Worm (Caenorhabditis elegans): ENCODE measurements around the gene Y82E9BR.20.

Gene Y82E9BR.20

DNA sequence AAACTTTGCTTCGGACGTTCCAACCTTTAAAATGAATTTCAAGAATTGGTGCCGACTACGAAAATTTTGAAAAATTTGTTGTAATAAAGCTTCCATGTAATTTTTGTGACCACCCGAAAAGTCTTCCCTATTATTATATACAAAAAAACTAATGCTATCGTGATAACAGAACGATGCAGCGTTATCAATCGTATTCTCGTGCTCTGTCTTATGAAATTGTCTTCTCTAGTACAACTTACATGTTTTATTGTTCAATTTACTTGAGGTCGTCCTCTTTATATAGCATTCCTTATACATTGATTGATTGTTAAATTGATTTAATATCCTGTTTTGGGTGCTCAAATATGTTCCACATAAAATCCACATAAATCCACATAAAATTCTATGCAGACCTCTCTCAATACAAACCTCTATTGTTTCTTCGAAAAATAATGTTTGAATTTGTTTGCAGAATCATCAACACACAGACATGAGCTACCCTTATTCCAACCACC lies 27.3 kb downstream of the Y82E9BR.20 start, which contains the start of gene pals-19:
Gene pals-19, plus strand, starts transcription at position 444 of the 494 bp plus-strand sequence.
- TF ChIP-seq mep-1 (tag; optimal IDR thresholded peaks at IDR 0.05) = peak; percentile 15
- TF ChIP-seq dve-1 (tag; optimal IDR thresholded peaks at IDR 0.05; ENCODE audit: insufficient read depth) = peak; percentile 30
- no peak for TF ChIP-seq madf-9 (GFP tag; conservative IDR thresholded peaks at IDR 0.05)
- no peak for TF ChIP-seq lim-7 (GFP tag; IDR thresholded peaks at IDR 0.05)
- no peak for TF ChIP-seq cey-2 (tag; optimal IDR thresholded peaks at IDR 0.05; ENCODE audit: borderline replicate concordance, insufficient read depth)
- TF ChIP-seq Y105C5A.15 (GFP tag; IDR thresholded peaks at IDR 0.05) = no peak
- no peak for TF ChIP-seq duxl-1 (tag; optimal IDR thresholded peaks at IDR 0.05; ENCODE audit: poor library complexity)
- TF ChIP-seq hlh-11 (tag; optimal IDR thresholded peaks at IDR 0.05) = peak; percentile 17
- peak in 1 of 2 experiments; percentile 34 for TF ChIP-seq mdl-1 (tag; optimal IDR thresholded peaks at IDR 0.05)
- no peak for TF ChIP-seq jun-1 (tag; optimal IDR thresholded peaks at IDR 0.05)
- no peak for TF ChIP-seq madf-5 (GFP tag; IDR thresholded peaks at IDR 0.05)
- no peak for TF ChIP-seq gei-8 (GFP tag; optimal IDR thresholded peaks at IDR 0.05)
- TF ChIP-seq vab-7 (GFP tag; IDR thresholded peaks at IDR 0.05) = no peak
- peak; percentile 85 for TF ChIP-seq nhr-28 (tag; optimal IDR thresholded peaks at IDR 0.05)
- TF ChIP-seq zfp-3 (GFP tag; conservative IDR thresholded peaks at IDR 0.05) = no peak
- TF ChIP-seq php-3 (GFP tag; IDR thresholded peaks at IDR 0.05) = 0 out of 2 replicates have a peak, but pooled peaks have one; percentile 26
- TF ChIP-seq pqm-1 (tag; optimal IDR thresholded peaks at IDR 0.05) = peak; percentile 97
- peak; percentile 14 for TF ChIP-seq hlh-30 (tag; optimal IDR thresholded peaks at IDR 0.05; ENCODE audit: insufficient read depth)
- TF ChIP-seq F49E8.2 (tag; optimal IDR thresholded peaks at IDR 0.05; ENCODE audit: borderline replicate concordance) = no peak
- no peak for TF ChIP-seq daf-16 (GFP tag; optimal IDR thresholded peaks at IDR 0.05)
- peak; percentile 54 for TF ChIP-seq daf-16 (tag; optimal IDR thresholded peaks at IDR 0.05)
- no peak for TF ChIP-seq zip-11 (GFP tag; IDR thresholded peaks at IDR 0.05)
- TF ChIP-seq nhr-77 (tag; optimal IDR thresholded peaks at IDR 0.05) = peak; percentile 58
- no peak for TF ChIP-seq ceh-62 (tag; optimal IDR thresholded peaks at IDR 0.05)
- TF ChIP-seq dmd-6 (GFP tag; IDR thresholded peaks at IDR 0.05) = peak; percentile 47; the same call in 1 of the 2 replicates
- no peak for TF ChIP-seq lin-38 (GFP tag; IDR thresholded peaks at IDR 0.05)

DNA sequence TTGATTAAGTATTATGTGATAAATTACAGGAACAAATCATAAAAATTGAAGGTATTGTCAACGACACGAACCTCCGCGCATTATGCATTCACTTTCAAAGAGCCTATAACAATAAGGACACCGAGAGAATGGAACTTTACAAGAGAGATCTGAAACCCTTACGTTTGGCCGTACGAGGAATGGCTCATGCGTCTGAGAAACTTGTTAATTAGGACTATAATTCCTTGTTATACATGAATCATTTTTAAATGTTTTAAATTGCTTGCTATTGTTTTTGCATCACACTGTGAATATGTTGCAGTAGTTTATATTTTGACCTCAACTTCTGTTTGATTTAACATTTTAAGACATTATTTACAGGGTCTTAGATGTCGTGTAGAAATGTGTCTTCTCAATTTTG lies 28.9 kb downstream of the Y82E9BR.20 start, which contains the start of gene pals-18:
Gene pals-18, plus strand, starts transcription at position 301 of the 400 bp plus-strand sequence.
- TF ChIP-seq ceh-62 (tag; optimal IDR thresholded peaks at IDR 0.05) (no peak), ztf-11 (tag; optimal IDR thresholded peaks at IDR 0.05) (no peak), tag-97 (GFP tag; IDR thresholded peaks at IDR 0.05) (no peak), ZK546.5 (tag; optimal IDR thresholded peaks at IDR 0.05) (no peak), nhr-76 (tag; optimal IDR thresholded peaks at IDR 0.05) (no peak), D1046.2 (GFP tag; IDR thresholded peaks at IDR 0.05) (no peak), nhr-77 (tag; optimal IDR thresholded peaks at IDR 0.05) (no peak), lin-38 (GFP tag; IDR thresholded peaks at IDR 0.05) (no peak), ceh-20 (GFP tag; IDR thresholded peaks at IDR 0.05) (no peak), fos-1 (tag; optimal IDR thresholded peaks at IDR 0.05) (no peak), daf-16 (GFP tag; optimal IDR thresholded peaks at IDR 0.05) (no peak), daf-16 (tag; optimal IDR thresholded peaks at IDR 0.05) (no peak), dve-1 (tag; optimal IDR thresholded peaks at IDR 0.05; ENCODE audit: insufficient read depth) (no peak), F26F4.8 (GFP tag; conservative IDR thresholded peaks at IDR 0.05) (no peak), lim-7 (GFP tag; IDR thresholded peaks at IDR 0.05) (no peak), Y105C5A.15 (GFP tag; IDR thresholded peaks at IDR 0.05) (no peak), gei-8 (GFP tag; optimal IDR thresholded peaks at IDR 0.05) (no peak), mxl-2 (GFP tag; conservative IDR thresholded peaks at IDR 0.05) (no peak), snpc-4 (tag; optimal IDR thresholded peaks at IDR 0.05) (no peak), ceh-82 (tag; optimal IDR thresholded peaks at IDR 0.05) (no peak)

DNA sequence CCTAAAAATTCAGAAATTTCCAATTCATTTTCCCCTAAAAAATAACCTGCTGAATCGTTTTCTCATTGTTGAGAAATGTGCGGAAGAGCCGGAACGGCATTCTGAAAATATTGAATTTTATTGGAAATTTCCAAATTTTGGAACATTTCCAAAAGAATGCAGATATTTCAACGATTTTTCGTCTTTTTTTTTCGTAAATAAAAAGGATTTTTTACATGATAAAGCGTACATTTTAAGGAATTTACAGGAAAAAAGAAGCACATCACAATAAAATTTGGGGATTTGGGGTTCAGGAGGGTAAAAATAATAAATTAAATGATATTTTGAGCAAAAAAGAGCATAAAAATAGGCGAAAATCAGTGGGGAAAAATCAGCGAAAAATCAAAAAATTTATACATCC lies 34.9 kb downstream of the Y82E9BR.20 start, which contains the start of gene Y82E9BR.22:
Gene Y82E9BR.22, minus strand, starts transcription at position 101 of the 400 bp plus-strand sequence.
- no peak for TF ChIP-seq nhr-6 (tag; optimal IDR thresholded peaks at IDR 0.05)
- no peak for TF ChIP-seq unc-39 (tag; optimal IDR thresholded peaks at IDR 0.05)
- TF ChIP-seq madf-9 (GFP tag; conservative IDR thresholded peaks at IDR 0.05) = no peak
- TF ChIP-seq spr-1 (tag; optimal IDR thresholded peaks at IDR 0.05) = no peak
- no peak for TF ChIP-seq nhr-10 (tag; optimal IDR thresholded peaks at IDR 0.05)
- no peak for TF ChIP-seq jun-1 (tag; optimal IDR thresholded peaks at IDR 0.05)
- TF ChIP-seq nhr-48 (tag; optimal IDR thresholded peaks at IDR 0.05) = no peak
